Fruit fly (Drosophila melanogaster): ENCODE data around the gene CG7600.

The CG7600 gene

DNA sequence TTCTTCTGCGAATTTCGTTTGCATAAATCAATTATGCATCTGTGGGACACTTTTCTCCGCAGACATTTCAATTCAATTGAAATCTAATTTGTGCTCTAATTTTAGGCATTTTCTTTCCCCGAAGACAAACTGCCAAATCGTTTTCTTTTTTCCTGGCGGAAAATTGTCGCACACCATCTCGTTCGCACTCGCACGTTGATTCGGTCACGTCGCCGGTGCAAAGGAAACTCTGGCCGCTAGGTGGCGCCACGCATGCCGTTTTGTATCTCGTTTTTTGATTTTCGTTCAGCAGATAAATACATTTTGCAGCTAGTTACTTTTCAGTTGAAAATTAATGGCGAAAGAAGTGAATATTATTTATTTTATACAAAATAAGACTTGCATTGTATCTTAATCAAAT lies 37.7 kb downstream of the CG7600 start:
- TF ChIP-seq fd64A (GFP tag; optimal IDR thresholded peaks at IDR 0.05), result no peak
- no peak for TF ChIP-seq GATAe (GFP tag; conservative IDR thresholded peaks at IDR 0.05)
- no peak for TF ChIP-seq gro (GFP tag; optimal IDR thresholded peaks at IDR 0.05)
- TF ChIP-seq CG9817 (tag; optimal IDR thresholded peaks at IDR 0.05), result no peak
- TF ChIP-seq CG18619 (GFP tag; optimal IDR thresholded peaks at IDR 0.05), result peak; percentile 26
- no peak for TF ChIP-seq ftz-f1 (GFP tag; optimal IDR thresholded peaks at IDR 0.05)
- no peak for TF ChIP-seq Usf (GFP tag; optimal IDR thresholded peaks at IDR 0.05)
- TF ChIP-seq danr (GFP tag; IDR thresholded peaks at IDR 0.05), result no peak
- TF ChIP-seq Chrac-16 (GFP tag; optimal IDR thresholded peaks at IDR 0.05), result no peak
- TF ChIP-seq dati (GFP tag; IDR thresholded peaks at IDR 0.05), result no peak
- TF ChIP-seq NK7.1 (GFP tag; optimal IDR thresholded peaks at IDR 0.05), result no peak
- TF ChIP-seq gfzf (GFP tag; optimal IDR thresholded peaks at IDR 0.05), result no peak
- TF ChIP-seq nerfin-1 (tag; optimal IDR thresholded peaks at IDR 0.05), result no peak
- no peak for TF ChIP-seq Hr39 (optimal IDR thresholded peaks at IDR 0.05)
- TF ChIP-seq CG3281 (GFP tag; optimal IDR thresholded peaks at IDR 0.05), result peak; percentile 47
- TF ChIP-seq CG17568 (GFP tag; optimal IDR thresholded peaks at IDR 0.05), result peak; percentile 19
- TF ChIP-seq Bdp1 (GFP tag; optimal IDR thresholded peaks at IDR 0.05), result no peak
- no peak for TF ChIP-seq gce (GFP tag; IDR thresholded peaks at IDR 0.05)
- TF ChIP-seq mirr (GFP tag; optimal IDR thresholded peaks at IDR 0.05), result no peak
- no peak for TF ChIP-seq Tbp (GFP tag; optimal IDR thresholded peaks at IDR 0.05)
- TF ChIP-seq MESR4 (GFP tag; optimal IDR thresholded peaks at IDR 0.05), result no peak
- no peak for TF ChIP-seq CG10462 (GFP tag; optimal IDR thresholded peaks at IDR 0.05)
- TF ChIP-seq CG15011 (GFP tag; optimal IDR thresholded peaks at IDR 0.05), result no peak
- peak; percentile 77 for TF ChIP-seq chm (GFP tag; IDR thresholded peaks at IDR 0.05)
- no peak for TF ChIP-seq MTF-1 (GFP tag; optimal IDR thresholded peaks at IDR 0.05; ENCODE audit: borderline replicate concordance)
- no peak for TF ChIP-seq maf-S (GFP tag; optimal IDR thresholded peaks at IDR 0.05)
- TF ChIP-seq lilli (GFP tag; optimal IDR thresholded peaks at IDR 0.05), result peak; percentile 9
- no peak for TF ChIP-seq Kr (GFP tag; optimal IDR thresholded peaks at IDR 0.05)
- peak; percentile 18 for TF ChIP-seq CG17912 (GFP tag; optimal IDR thresholded peaks at IDR 0.05)
- peak; percentile 23 for TF ChIP-seq dmrt99B (tag; optimal IDR thresholded peaks at IDR 0.05)
- no peak for TF ChIP-seq ap (GFP tag; IDR thresholded peaks at IDR 0.05)
- TF ChIP-seq Ravus (GFP tag; IDR thresholded peaks at IDR 0.05), result no peak
- no peak for TF ChIP-seq crol (GFP tag; IDR thresholded peaks at IDR 0.05)
- no peak for TF ChIP-seq z (GFP tag; IDR thresholded peaks at IDR 0.05)
- no peak for TF ChIP-seq CG4617 (GFP tag; optimal IDR thresholded peaks at IDR 0.05; ENCODE audit: borderline replicate concordance)
- TF ChIP-seq Rx (GFP tag; IDR thresholded peaks at IDR 0.05), result no peak
- no peak for TF ChIP-seq Drgx (GFP tag; IDR thresholded peaks at IDR 0.05)
- TF ChIP-seq CG15479 (GFP tag; optimal IDR thresholded peaks at IDR 0.05), result no peak
- no peak for TF ChIP-seq CG7786 (GFP tag; optimal IDR thresholded peaks at IDR 0.05)
- 0 out of 2 replicates have a peak, but pooled peaks have one; percentile 13 for TF ChIP-seq CG17328 (GFP tag; IDR thresholded peaks at IDR 0.05)
- peak; percentile 25 for TF ChIP-seq lab (GFP tag; optimal IDR thresholded peaks at IDR 0.05)
- TF ChIP-seq CG11696 (GFP tag; IDR thresholded peaks at IDR 0.05), result no peak
- no peak for TF ChIP-seq CG9215 (GFP tag; IDR thresholded peaks at IDR 0.05)
- TF ChIP-seq luna (GFP tag; optimal IDR thresholded peaks at IDR 0.05), result no peak
- no peak for TF ChIP-seq CG12391 (tag; optimal IDR thresholded peaks at IDR 0.05)
- no peak for TF ChIP-seq az2 (GFP tag; optimal IDR thresholded peaks at IDR 0.05)
- peak; percentile 38 for TF ChIP-seq Meics (GFP tag; optimal IDR thresholded peaks at IDR 0.05)
- TF ChIP-seq Dfd (GFP tag; optimal IDR thresholded peaks at IDR 0.05), result no peak
- peak; percentile 29 for TF ChIP-seq stwl (tag; optimal IDR thresholded peaks at IDR 0.05)
- no peak for TF ChIP-seq Ada2b (GFP tag; IDR thresholded peaks at IDR 0.05)
- no peak for TF ChIP-seq pan (optimal IDR thresholded peaks at IDR 0.05)
- TF ChIP-seq pan (GFP tag; optimal IDR thresholded peaks at IDR 0.05 in 1 of 2, IDR thresholded peaks at IDR 0.05 in 1 of 2), result peak in 1 of 2 experiments; percentile 36
- TF ChIP-seq amos (GFP tag; IDR thresholded peaks at IDR 0.05; ENCODE audit: partially characterized antibody), result no peak
